Worm (Caenorhabditis elegans) whole organism, L4 larva: Measurements from ENCODE around the gene aff-1.

ENCODE experiments used
- F10B5.3 ChIP-seq: sonication (generic microtip); optimal IDR thresholded peaks from 2 replicates; lab custom pipeline; 2016; ENCODE audit warnings: mild to moderate bottlenecking, missing genetic modification characterization, missing compliant biosample characterization
- F44E2.7 ChIP-seq: fragments of 200-800 bp; sonication (Bioruptor generic); IDR thresholded peaks from 2 replicates; pipeline ENCODE4 v2.1.2; 2022; ENCODE audit warnings: missing genetic modification characterization, missing compliant biosample characterization
- F49E8.2 ChIP-seq: sonication (generic microtip); optimal IDR thresholded peaks from 2 replicates; lab custom pipeline; 2016; ENCODE audit warnings: missing compliant biosample characterization, mild to moderate bottlenecking, missing genetic modification characterization, borderline replicate concordance
- T20F7.1 ChIP-seq: fragments of 200-800 bp; sonication (Bioruptor generic); optimal IDR thresholded peaks from 2 replicates; lab custom pipeline; 2018; ENCODE audit warnings: mild to moderate bottlenecking, missing genetic modification characterization, missing compliant biosample characterization
- T26A8.4 ChIP-seq: fragments of 200-800 bp; sonication (Bioruptor generic); IDR thresholded peaks from 2 replicates; pipeline ENCODE4 v1.3.6; 2022; ENCODE audit warnings: missing genetic modification characterization, missing compliant biosample characterization
- Y105C5A.15 ChIP-seq: fragments of 200-800 bp; sonication (Bioruptor generic); IDR thresholded peaks from 2 replicates; pipeline ENCODE4 v1.3.6; 2022; ENCODE audit warnings: missing genetic modification characterization, missing compliant biosample characterization
- Y48G9A.11 ChIP-seq: fragments of 200-800 bp; sonication (Bioruptor generic); IDR thresholded peaks from 2 replicates; pipeline ENCODE4 v1.3.6; 2022; ENCODE audit warnings: missing genetic modification reagents, missing genetic modification characterization, missing compliant biosample characterization
- ZK337.2 ChIP-seq: fragments of 200-800 bp; sonication (Bioruptor generic); IDR thresholded peaks from 2 replicates; pipeline ENCODE4 v1.3.6; 2022; ENCODE audit warnings: missing genetic modification reagents, missing genetic modification characterization, missing compliant biosample characterization
- aha-1 ChIP-seq: fragments of 150-350 bp; peaks from one replicate; lab custom pipeline; 2014; ENCODE audit warnings: missing biosample characterization, missing genetic modification characterization
- aly-2 ChIP-seq: sonication (generic microtip); optimal IDR thresholded peaks from 2 replicates; lab custom pipeline; 2018; ENCODE audit warnings: missing biosample characterization, missing genetic modification characterization
- ceh-20 ChIP-seq: fragments of 200-800 bp; sonication (Bioruptor generic); IDR thresholded peaks from 2 replicates; pipeline ENCODE4 v1.3.6; 2022; ENCODE audit warnings: missing genetic modification reagents, missing genetic modification characterization, missing compliant biosample characterization
- ceh-28 ChIP-seq: fragments of 150-350 bp; optimal IDR thresholded peaks from 2 replicates; lab custom pipeline; 2014; ENCODE audit warnings: missing biosample characterization, missing genetic modification reagents, missing genetic modification characterization
- ceh-62 ChIP-seq: sonication (generic microtip); optimal IDR thresholded peaks from 2 replicates; lab custom pipeline; 2017; ENCODE audit warnings: missing biosample characterization, missing genetic modification characterization
- ceh-82 ChIP-seq: sonication (generic microtip); optimal IDR thresholded peaks from 2 replicates; lab custom pipeline; 2017; ENCODE audit warnings: missing biosample characterization, missing genetic modification characterization
- ces-1 ChIP-seq: fragments of 150-350 bp; sonication (generic microtip); optimal IDR thresholded peaks from 4 replicates; lab custom pipeline; 2014; ENCODE audit warnings: missing biosample characterization, missing genetic modification reagents, missing genetic modification characterization
- cey-2 ChIP-seq: sonication (generic microtip); optimal IDR thresholded peaks from 3 replicates; lab custom pipeline; 2017; ENCODE audit warnings: missing genetic modification characterization, mild to moderate bottlenecking, missing compliant biosample characterization, antibody characterized with exemption, borderline replicate concordance; ENCODE audit not compliant: insufficient read depth
- daf-16 ChIP-seq, 3 experiments: sonication (generic microtip); optimal IDR thresholded peaks; 2 replicates each; lab custom pipeline; 2016 to 2017; ENCODE audit warnings: missing genetic modification characterization in 3 of 3, missing genetic modification reagents in 3 of 3, mild to moderate bottlenecking in 2 of 3, missing compliant biosample characterization in 2 of 3, missing biosample characterization in 1 of 3, moderate library complexity in 1 of 3
- daf-8 ChIP-seq: fragments of 200-800 bp; sonication (Bioruptor generic); IDR thresholded peaks from 2 replicates; pipeline ENCODE4 v1.3.6; 2022; ENCODE audit warnings: missing genetic modification characterization, missing compliant biosample characterization
- dve-1 ChIP-seq: sonication (generic microtip); optimal IDR thresholded peaks from 2 replicates; lab custom pipeline; 2017; ENCODE audit warnings: antibody characterized with exemption, mild to moderate bottlenecking, missing genetic modification characterization, missing compliant biosample characterization; ENCODE audit not compliant: insufficient read depth
- fkh-10 ChIP-seq: fragments of 150-350 bp; optimal IDR thresholded peaks from 2 replicates; lab custom pipeline; 2014; ENCODE audit warnings: missing biosample characterization, missing genetic modification reagents, missing genetic modification characterization
- hif-1 ChIP-seq, 2 experiments: sonication (generic microtip); optimal IDR thresholded peaks; 2 replicates each; lab custom pipeline; 2016 to 2017; ENCODE audit warnings: missing compliant biosample characterization in 2 of 2, missing genetic modification characterization in 2 of 2, missing genetic modification reagents in 2 of 2, missing genotype in 2 of 2, mild to moderate bottlenecking in 1 of 2
- hlh-11 ChIP-seq: fragments of 200-800 bp; sonication (Bioruptor generic); optimal IDR thresholded peaks from 2 replicates; lab custom pipeline; 2018; ENCODE audit warnings: mild to moderate bottlenecking, missing genetic modification characterization, missing compliant biosample characterization
- hlh-30 ChIP-seq: sonication (generic microtip); optimal IDR thresholded peaks from 2 replicates; lab custom pipeline; 2017; ENCODE audit warnings: antibody characterized with exemption, mild to moderate bottlenecking, missing genetic modification characterization, missing compliant biosample characterization; ENCODE audit not compliant: insufficient read depth
- lin-1 ChIP-seq: fragments of 200-800 bp; sonication (Bioruptor generic); IDR thresholded peaks from 2 replicates; pipeline ENCODE4 v1.3.6; 2022; ENCODE audit warnings: missing genetic modification reagents, missing genetic modification characterization, missing compliant biosample characterization
- madf-5 ChIP-seq, 2 experiments: fragments of 200-800 bp; sonication (Bioruptor generic); IDR thresholded peaks; 2 replicates each; pipeline ENCODE4 v1.3.6; 2022; ENCODE audit warnings: missing compliant biosample characterization in 2 of 2, missing genetic modification characterization in 2 of 2
- mdl-1 ChIP-seq, 2 experiments: fragments of 150-350 bp in 1 of 2; sonication (generic microtip) in 1 of 2; optimal IDR thresholded peaks; 2 replicates each; lab custom pipeline; 2014 to 2017; ENCODE audit warnings: missing biosample characterization in 2 of 2, missing genetic modification characterization in 2 of 2
- mdt-29 ChIP-seq: fragments of 200-800 bp; sonication (Bioruptor generic); IDR thresholded peaks from 2 replicates; pipeline ENCODE4 v1.3.6; 2022; ENCODE audit warnings: missing genetic modification reagents, missing genetic modification characterization, missing compliant biosample characterization
- mes-2 ChIP-seq: sonication (generic microtip); optimal IDR thresholded peaks from 2 replicates; lab custom pipeline; 2016; ENCODE audit warnings: missing genotype, mild to moderate bottlenecking, missing genetic modification characterization, missing compliant biosample characterization; ENCODE audit not compliant: poor library complexity, severe bottlenecking
- mxl-3 ChIP-seq: fragments of 200-800 bp; sonication (Bioruptor generic); optimal IDR thresholded peaks from 2 replicates; lab custom pipeline; 2018; ENCODE audit warnings: mild to moderate bottlenecking, missing genetic modification characterization, missing compliant biosample characterization
- nhr-10 ChIP-seq: fragments of 150-350 bp; optimal IDR thresholded peaks from 2 replicates; lab custom pipeline; 2014; ENCODE audit warnings: missing biosample characterization, missing genetic modification characterization
- nhr-102 ChIP-seq: sonication (generic microtip); optimal IDR thresholded peaks from 2 replicates; lab custom pipeline; 2016; ENCODE audit warnings: mild to moderate bottlenecking, missing genetic modification characterization, moderate library complexity, missing compliant biosample characterization
- nhr-11 ChIP-seq: fragments of 150-350 bp; optimal IDR thresholded peaks from 2 replicates; lab custom pipeline; 2014; ENCODE audit warnings: missing biosample characterization, missing genetic modification characterization
- nhr-111 ChIP-seq: fragments of 200-800 bp; sonication (Bioruptor generic); optimal IDR thresholded peaks from 2 replicates; lab custom pipeline; 2018; ENCODE audit warnings: mild to moderate bottlenecking, missing genetic modification characterization, missing compliant biosample characterization
- nhr-28 ChIP-seq: fragments of 150-350 bp; optimal IDR thresholded peaks from 2 replicates; lab custom pipeline; 2014; ENCODE audit warnings: missing biosample characterization, missing genetic modification characterization
- nhr-41 ChIP-seq: fragments of 200-800 bp; sonication (Bioruptor generic); IDR thresholded peaks from 2 replicates; pipeline ENCODE4 v1.3.6; 2022; ENCODE audit warnings: missing genetic modification reagents, missing genetic modification characterization, missing compliant biosample characterization
- nhr-42 ChIP-seq: fragments of 200-800 bp; sonication (Bioruptor generic); IDR thresholded peaks from 2 replicates; pipeline ENCODE4 v1.3.6; 2022; ENCODE audit warnings: missing genetic modification characterization, missing compliant biosample characterization
- php-3 ChIP-seq: fragments of 200-800 bp; sonication (Bioruptor generic); IDR thresholded peaks from 2 replicates; pipeline ENCODE4 v1.3.6; 2022; ENCODE audit warnings: missing genetic modification reagents, missing genetic modification characterization, missing compliant biosample characterization
- pqm-1 ChIP-seq: sonication (generic microtip); optimal IDR thresholded peaks from 2 replicates; lab custom pipeline; 2017; ENCODE audit warnings: missing biosample characterization, missing genetic modification characterization
- saeg-2 ChIP-seq: fragments of 200-800 bp; sonication (Bioruptor generic); IDR thresholded peaks from 2 replicates; pipeline ENCODE4 v1.3.6; 2022; ENCODE audit warnings: missing genetic modification reagents, missing genetic modification characterization, missing compliant biosample characterization
- sdz-12 ChIP-seq: fragments of 200-800 bp; sonication (Bioruptor generic); optimal IDR thresholded peaks from 2 replicates; lab custom pipeline; 2018; ENCODE audit warnings: mild to moderate bottlenecking, missing genetic modification characterization, missing compliant biosample characterization
- snpc-1.2 ChIP-seq: fragments of 200-800 bp; sonication (Bioruptor generic); IDR thresholded peaks from 2 replicates; pipeline ENCODE4 v1.3.6; 2022; ENCODE audit warnings: missing genetic modification reagents, missing genetic modification characterization, missing compliant biosample characterization
- spr-3 ChIP-seq: fragments of 200-800 bp; sonication (Bioruptor generic); optimal IDR thresholded peaks from 2 replicates; lab custom pipeline; 2018; ENCODE audit warnings: mild to moderate bottlenecking, missing genetic modification characterization, missing compliant biosample characterization
- unc-62 ChIP-seq, 3 experiments: fragments of 150-350 bp in 1 of 3; sonication (generic microtip); optimal IDR thresholded peaks in 2 of 3; peaks in 1 of 3; 1 replicate in 1 of 3; 2 replicates in 2 of 3; lab custom pipeline; 2014 to 2017; ENCODE audit warnings: missing biosample characterization in 3 of 3, missing genetic modification characterization in 3 of 3, missing genetic modification reagents in 3 of 3, missing genotype in 1 of 3
- zag-1 ChIP-seq: fragments of 150-350 bp; optimal IDR thresholded peaks from 2 replicates; lab custom pipeline; 2014; ENCODE audit warnings: missing biosample characterization, missing genetic modification characterization
- zfp-2 ChIP-seq: sonication (generic microtip); optimal IDR thresholded peaks from 2 replicates; lab custom pipeline; 2016; ENCODE audit warnings: mild to moderate bottlenecking, missing genetic modification characterization, missing compliant biosample characterization
- ztf-7 ChIP-seq: fragments of 150-350 bp; optimal IDR thresholded peaks from 2 replicates; lab custom pipeline; 2014; ENCODE audit warnings: missing biosample characterization, missing genetic modification characterization

Gene aff-1

ce11 chrII:6828073-6828900, 35.3 kb downstream of the aff-1 start (continued):
- TF ChIP-seq T26A8.4 (GFP tag; lab: Robert Waterston, UW), result no peak
- TF ChIP-seq F44E2.7 (GFP tag; lab: Robert Waterston, UW), result no peak
- peak; percentile 9 for TF ChIP-seq sdz-12 (GFP tag; lab: Kevin White, UChicago)
- no peak for TF ChIP-seq cey-2
- no peak for TF ChIP-seq F10B5.3 (tag; lab: Kevin White, UChicago)
- no peak for TF ChIP-seq nhr-102
- TF ChIP-seq fkh-10 (GFP tag; lab: Kevin White, UChicago), result peak; percentile 21
- TF ChIP-seq ceh-28 (tag; lab: Kevin White, UChicago), result no peak
- peak; percentile 49 for TF ChIP-seq aha-1 (tag; lab: Kevin White, UChicago)
- TF ChIP-seq T20F7.1 (GFP tag; lab: Kevin White, UChicago), result no peak
- 0 out of 4 replicates have a peak, but pooled peaks of 1 of the 2 experiments have one; percentile 57 for TF ChIP-seq madf-5 (GFP tag; IDR thresholded peaks at IDR 0.05; lab: Robert Waterston, UW)
- TF ChIP-seq F49E8.2 (tag; lab: Kevin White, UChicago), result no peak
- TF ChIP-seq php-3, result no peak
- TF ChIP-seq nhr-11 (tag; lab: Kevin White, UChicago), result no peak

- TF ChIP-seq mdt-29 (GFP tag; lab: Robert Waterston, UW) (no peak), Y105C5A.15 (GFP tag; lab: Robert Waterston, UW) (no peak), nhr-10 (no peak), mes-2 (tag; lab: Kevin White, UChicago) (peak; percentile 43), saeg-2 (GFP tag; lab: Robert Waterston, UW) (no peak), nhr-42 (GFP tag; lab: Robert Waterston, UW) (no peak), ztf-7 (tag; lab: Kevin White, UChicago) (no peak), hlh-30 (tag; lab: Kevin White, UChicago) (peak; percentile 68), ZK337.2 (no peak), hlh-11 (tag; lab: Kevin White, UChicago) (peak; percentile 91), unc-62 (GFP tag; optimal IDR thresholded peaks at IDR 0.05 in 1 of 2; lab: Kevin White, UChicago) (no peak), unc-62 (tag; optimal IDR thresholded peaks at IDR 0.05; lab: Kevin White, UChicago) (no peak), snpc-1.2 (GFP tag; lab: Robert Waterston, UW) (no peak), mdl-1 (tag; optimal IDR thresholded peaks at IDR 0.05; lab: Kevin White, UChicago) (peak; percentile 46 to 82), daf-16 (GFP tag; optimal IDR thresholded peaks at IDR 0.05; lab: Kevin White, UChicago) (no peak), daf-16 (tag; optimal IDR thresholded peaks at IDR 0.05; lab: Kevin White, UChicago) (peak; percentile 23), lin-1 (GFP tag; lab: Robert Waterston, UW) (no peak), hif-1 (tag; optimal IDR thresholded peaks at IDR 0.05; lab: Kevin White, UChicago) (no peak), nhr-111 (no peak), ceh-82 (tag; lab: Kevin White, UChicago) (no peak), spr-3 (no peak), daf-8 (GFP tag; lab: Robert Waterston, UW) (no peak), nhr-28 (tag; lab: Kevin White, UChicago) (peak; percentile 74), ces-1 (GFP tag; lab: Kevin White, UChicago) (no peak), Y48G9A.11 (GFP tag; lab: Robert Waterston, UW) (no peak), ceh-20 (GFP tag; lab: Robert Waterston, UW) (0 out of 2 replicates have a peak, but pooled peaks have one; percentile 53), madf-5 (GFP tag; IDR thresholded peaks at IDR 0.05; lab: Robert Waterston, UW) (no peak), pqm-1 (no peak), aly-2 (tag; lab: Kevin White, UChicago) (no peak), nhr-41 (no peak), fkh-10 (GFP tag; lab: Kevin White, UChicago) (no peak), ceh-62 (no peak), zfp-2 (tag; lab: Kevin White, UChicago) (no peak), mxl-3 (GFP tag; lab: Kevin White, UChicago) (peak; percentile 69), zag-1 (tag; lab: Kevin White, UChicago) (no peak), ceh-28 (tag; lab: Kevin White, UChicago) (no peak), dve-1 (tag; lab: Kevin White, UChicago) (peak; percentile 67)
These were observed 36.2 kb downstream of the aff-1 start for ce11 chrII:6827388-6827787.
